Worm (Caenorhabditis elegans) whole organism, L4/young adult: ENCODE results near the gene C54C6.5.

Experiments
- W03F9.2 ChIP-seq: fragments of 150-350 bp; optimal IDR thresholded peaks from 2 replicates; lab custom pipeline; 2014; ENCODE audit warnings: missing biosample characterization, missing genetic modification characterization
- dao-5 ChIP-seq: sonication (generic microtip); optimal IDR thresholded peaks from 2 replicates; lab custom pipeline; 2016; ENCODE audit warnings: missing genotype, missing genetic modification characterization, moderate library complexity, missing compliant biosample characterization
- him-1 ChIP-seq: sonication (generic microtip); optimal IDR thresholded peaks from 2 replicates; lab custom pipeline; 2016; ENCODE audit warnings: missing genotype, missing genetic modification reagents, missing genetic modification characterization, missing compliant biosample characterization

DNA sequence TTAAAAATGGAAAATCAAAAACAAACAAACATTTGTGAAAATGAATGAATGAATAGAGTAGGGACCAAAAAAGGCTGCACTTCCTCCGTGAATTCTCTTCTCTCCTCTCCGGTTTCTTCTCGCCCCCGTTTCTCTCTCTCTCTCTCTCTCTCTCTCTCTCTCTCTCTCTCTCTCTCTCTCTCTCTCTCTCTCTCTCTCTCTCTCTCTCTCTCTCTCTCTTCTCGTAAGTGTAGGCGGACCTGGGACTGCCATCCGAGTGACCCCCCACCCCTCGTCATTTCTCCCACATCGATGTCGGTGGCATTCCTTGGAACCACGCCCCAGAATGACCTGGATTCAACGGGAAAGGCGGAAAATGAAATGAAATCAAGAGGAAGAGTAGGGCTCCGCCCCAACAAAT lies 17.1 kb upstream of the C54C6.5 start:
- TF ChIP-seq him-1 (tag; lab: Kevin White, UChicago), result no peak
- TF ChIP-seq dao-5, result no peak
- TF ChIP-seq W03F9.2, result no peak
